Fruit fly (Drosophila melanogaster): ENCODE data around the gene IPIP.

IPIP gene

DNA sequence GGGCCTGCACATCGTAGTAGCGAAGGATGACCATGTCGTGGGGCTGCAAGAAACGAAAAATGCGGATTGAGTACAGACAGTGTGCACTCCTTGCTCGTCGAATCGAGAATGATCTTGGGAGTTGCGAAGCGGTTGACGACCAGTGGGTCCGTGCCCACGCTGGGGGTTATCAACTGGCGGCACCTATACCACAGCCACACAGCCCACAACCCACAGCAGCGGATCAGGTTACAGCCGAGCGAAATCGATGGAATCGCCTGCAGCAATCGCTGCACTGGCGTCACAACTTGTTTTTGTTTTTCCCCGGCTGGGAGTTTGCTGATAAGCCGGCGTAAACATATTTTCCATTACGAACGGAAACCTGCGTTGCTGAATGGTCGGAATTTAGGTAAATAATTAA, 2.3 kb upstream of the IPIP start:
- TF ChIP-seq ap (GFP tag; IDR thresholded peaks at IDR 0.05) (no peak), CG42726 (GFP tag; IDR thresholded peaks at IDR 0.05; ENCODE audit: partially characterized antibody) (0 out of 2 replicates have a peak, but pooled peaks have one; percentile 20), kah (GFP tag; optimal IDR thresholded peaks at IDR 0.05) (no peak), danr (GFP tag; IDR thresholded peaks at IDR 0.05) (no peak), NC2β (GFP tag; optimal IDR thresholded peaks at IDR 0.05) (no peak), CG7745 (tag; optimal IDR thresholded peaks at IDR 0.05) (no peak), salm (tag; optimal IDR thresholded peaks at IDR 0.05) (no peak)

DNA sequence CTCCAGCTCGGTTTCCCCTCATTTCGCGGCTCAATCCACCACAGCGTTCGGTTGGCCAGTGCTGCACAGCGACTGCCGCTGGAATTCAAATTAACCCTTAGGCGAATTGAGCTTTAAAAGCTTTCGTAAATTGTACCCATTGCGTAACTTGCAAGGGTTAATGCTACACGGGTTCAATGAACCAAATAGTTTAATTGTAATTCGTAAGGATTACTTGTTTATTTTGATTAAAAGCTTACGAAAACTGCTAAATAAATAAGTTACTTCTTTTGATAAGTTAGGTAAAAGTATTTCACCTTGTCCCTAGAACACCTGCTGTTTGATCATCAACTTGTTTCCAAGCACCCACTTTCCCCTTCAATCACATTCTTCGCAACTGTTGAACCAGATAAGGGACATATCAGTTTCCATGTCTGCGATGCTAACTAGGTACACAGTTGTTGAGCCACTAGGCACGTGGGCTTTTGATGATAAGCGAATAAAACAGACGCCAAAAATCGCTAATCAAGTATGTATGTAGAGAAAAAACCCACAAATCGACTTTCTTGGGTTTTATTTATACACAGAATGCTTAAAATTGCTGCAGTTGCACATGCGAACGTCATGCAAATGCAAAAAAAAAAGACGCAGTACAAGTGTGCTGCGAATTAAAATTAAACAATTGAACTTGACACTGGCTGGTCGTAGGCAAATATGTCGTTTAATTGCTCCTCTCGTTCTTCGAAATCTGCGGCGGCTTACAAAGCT, 1.7 kb upstream of the IPIP start, which contains the start of gene Pfas:
TSS of gene Pfas (minus strand) at position 79 of the 747 bp plus-strand sequence.
- TF ChIP-seq Ssrp (tag; optimal IDR thresholded peaks at IDR 0.05): no peak
- TF ChIP-seq CG1647 (GFP tag; optimal IDR thresholded peaks at IDR 0.05): peak; percentile 61
- peak; percentile 82 for TF ChIP-seq E2f2 (GFP tag; IDR thresholded peaks at IDR 0.05)
- peak; percentile 88 for TF ChIP-seq CG2120 (GFP tag; optimal IDR thresholded peaks at IDR 0.05)
- peak; percentile 81 for TF ChIP-seq cwo (GFP tag; optimal IDR thresholded peaks at IDR 0.05)
- TF ChIP-seq nerfin-2 (GFP tag; IDR thresholded peaks at IDR 0.05; ENCODE audit: partially characterized antibody): no peak
- TF ChIP-seq BEAF-32 (GFP tag; optimal IDR thresholded peaks at IDR 0.05): no peak
- TF ChIP-seq CG1233 (GFP tag; optimal IDR thresholded peaks at IDR 0.05): peak; percentile 54
- no peak for TF ChIP-seq lmd (GFP tag; IDR thresholded peaks at IDR 0.05)
- TF ChIP-seq CG5245 (GFP tag; optimal IDR thresholded peaks at IDR 0.05): no peak
- no peak for TF ChIP-seq inv (GFP tag; IDR thresholded peaks at IDR 0.05; ENCODE audit: partially characterized antibody)
- TF ChIP-seq NK7.1 (GFP tag; optimal IDR thresholded peaks at IDR 0.05): peak; percentile 41
- TF ChIP-seq CG8765 (GFP tag; IDR thresholded peaks at IDR 0.05): no peak
- TF ChIP-seq sna (GFP tag; IDR thresholded peaks at IDR 0.05; ENCODE audit: partially characterized antibody): no peak
- TF ChIP-seq pho (GFP tag; optimal IDR thresholded peaks at IDR 0.05): peak; percentile 63
- TF ChIP-seq CG10431 (GFP tag; optimal IDR thresholded peaks at IDR 0.05): no peak
- peak; percentile 41 for TF ChIP-seq ems (GFP tag; optimal IDR thresholded peaks at IDR 0.05)
- TF ChIP-seq pnt (GFP tag; optimal IDR thresholded peaks at IDR 0.05): peak; percentile 3
- TF ChIP-seq CG11695 (GFP tag; IDR thresholded peaks at IDR 0.05): 0 out of 3 replicates have a peak, but pooled peaks have one; percentile 21
- TF ChIP-seq insv (GFP tag; optimal IDR thresholded peaks at IDR 0.05): no peak
- peak; percentile 36; the same call in 1 of the 2 replicates for TF ChIP-seq CG10366 (GFP tag; IDR thresholded peaks at IDR 0.05)
- peak; percentile 75 for TF ChIP-seq Meics (GFP tag; optimal IDR thresholded peaks at IDR 0.05)
- TF ChIP-seq CG8944 (GFP tag; optimal IDR thresholded peaks at IDR 0.05): peak; percentile 37
- peak; percentile 27 for TF ChIP-seq repo (GFP tag; optimal IDR thresholded peaks at IDR 0.05)
- no peak for TF ChIP-seq Mrtf (GFP tag; IDR thresholded peaks at IDR 0.05)
- TF ChIP-seq br (optimal IDR thresholded peaks at IDR 0.05): no peak
- no peak for TF ChIP-seq en (GFP tag; optimal IDR thresholded peaks at IDR 0.05)
- no peak for TF ChIP-seq CG30431 (GFP tag; optimal IDR thresholded peaks at IDR 0.05)
- TF ChIP-seq slou (GFP tag; optimal IDR thresholded peaks at IDR 0.05): no peak
- no peak for TF ChIP-seq salm (tag; optimal IDR thresholded peaks at IDR 0.05)
- TF ChIP-seq CG1603 (tag; optimal IDR thresholded peaks at IDR 0.05): peak; percentile 58
- peak; percentile 73 for TF ChIP-seq CG3281 (GFP tag; optimal IDR thresholded peaks at IDR 0.05)
- TF ChIP-seq usp (GFP tag; optimal IDR thresholded peaks at IDR 0.05): no peak
- no peak for TF ChIP-seq CG7271 (tag; optimal IDR thresholded peaks at IDR 0.05)
- TF ChIP-seq Dad (GFP tag; optimal IDR thresholded peaks at IDR 0.05): peak; percentile 48
- TF ChIP-seq al (GFP tag; IDR thresholded peaks at IDR 0.05): 0 out of 2 replicates have a peak, but pooled peaks have one; percentile 31
- TF ChIP-seq tin (GFP tag; optimal IDR thresholded peaks at IDR 0.05): peak; percentile 5
- TF ChIP-seq gsb (GFP tag; IDR thresholded peaks at IDR 0.05): no peak
- peak; percentile 42; the same call in 1 of the 2 replicates for TF ChIP-seq CG14014 (GFP tag; IDR thresholded peaks at IDR 0.05)
- 0 out of 2 replicates have a peak, but pooled peaks have one; percentile 26 for TF ChIP-seq Drgx (GFP tag; IDR thresholded peaks at IDR 0.05)
- peak; percentile 43; the same call in 1 of the 3 replicates for TF ChIP-seq ken (GFP tag; IDR thresholded peaks at IDR 0.05)
- peak; percentile 27 for TF ChIP-seq CG4282 (GFP tag; optimal IDR thresholded peaks at IDR 0.05)
- no peak for TF ChIP-seq CG2199 (GFP tag; IDR thresholded peaks at IDR 0.05)
